Worm (Caenorhabditis elegans) whole organism, L2 larva: Measurements from ENCODE around the gene crls-1.

Experiments used
- C34F6.9 ChIP-seq: fragments of 150-350 bp; optimal IDR thresholded peaks from 2 replicates; lab custom pipeline; 2014; ENCODE audit warnings: missing biosample characterization, missing genetic modification characterization
- F13H6.1 ChIP-seq: sonication (generic microtip); optimal IDR thresholded peaks from 2 replicates; lab custom pipeline; 2016; ENCODE audit warnings: missing genetic modification characterization, missing compliant biosample characterization
- R02D3.7 ChIP-seq: fragments of 150-350 bp; optimal IDR thresholded peaks from 2 replicates; lab custom pipeline; 2014; ENCODE audit warnings: missing biosample characterization, missing genetic modification characterization
- Y55F3AM.14 ChIP-seq: fragments of 200-800 bp; sonication (Bioruptor generic); optimal IDR thresholded peaks from 2 replicates; lab custom pipeline; 2018; ENCODE audit warnings: mild to moderate bottlenecking, missing genetic modification characterization, missing compliant biosample characterization
- aly-2 ChIP-seq: fragments of 150-350 bp; optimal IDR thresholded peaks from 2 replicates; lab custom pipeline; 2014; ENCODE audit warnings: missing biosample characterization, missing genetic modification characterization
- blmp-1 ChIP-seq: sonication (generic microtip); optimal IDR thresholded peaks from 2 replicates; lab custom pipeline; 2017; ENCODE audit warnings: missing genetic modification characterization, mild to moderate bottlenecking, missing compliant biosample characterization, antibody characterized with exemption, moderate library complexity; ENCODE audit not compliant: insufficient read depth
- ceh-16 ChIP-seq: fragments of 150-350 bp; optimal IDR thresholded peaks from 2 replicates; lab custom pipeline; 2014; ENCODE audit warnings: missing biosample characterization, missing genetic modification characterization
- crh-2 ChIP-seq: sonication (generic microtip); optimal IDR thresholded peaks from 2 replicates; lab custom pipeline; 2017; ENCODE audit warnings: missing biosample characterization, missing genetic modification characterization
- dmd-4 ChIP-seq: sonication (generic microtip); optimal IDR thresholded peaks from 2 replicates; lab custom pipeline; 2017; ENCODE audit warnings: missing biosample characterization, missing genetic modification characterization
- egl-27 ChIP-seq: sonication (generic microtip); optimal IDR thresholded peaks from 3 replicates; lab custom pipeline; 2017; ENCODE audit warnings: missing biosample characterization, missing genetic modification reagents, missing genetic modification characterization
- elt-1 ChIP-seq: fragments of 150-350 bp; optimal IDR thresholded peaks from 2 replicates; lab custom pipeline; 2014; ENCODE audit warnings: missing biosample characterization, missing genetic modification characterization
- elt-3 ChIP-seq: sonication (generic microtip); optimal IDR thresholded peaks from 2 replicates; lab custom pipeline; 2017; ENCODE audit warnings: missing biosample characterization, missing genetic modification characterization
- fos-1 ChIP-seq: fragments of 150-350 bp; optimal IDR thresholded peaks from 2 replicates; lab custom pipeline; 2014; ENCODE audit warnings: missing biosample characterization, missing genetic modification characterization
- gmeb-1 ChIP-seq: fragments of 150-350 bp; optimal IDR thresholded peaks from 2 replicates; lab custom pipeline; 2014; ENCODE audit warnings: missing biosample characterization, missing genetic modification characterization
- lin-13 ChIP-seq: fragments of 150-350 bp; optimal IDR thresholded peaks from 2 replicates; lab custom pipeline; 2014; ENCODE audit warnings: missing biosample characterization, missing genetic modification reagents, missing genetic modification characterization
- lsy-2 ChIP-seq, 2 experiments: fragments of 150-350 bp in 1 of 2; sonication (generic microtip) in 1 of 2; optimal IDR thresholded peaks; 2 replicates each; lab custom pipeline; 2014 to 2017; ENCODE audit warnings: missing biosample characterization in 2 of 2, missing genetic modification characterization in 2 of 2
- mab-5 ChIP-seq: fragments of 150-350 bp; optimal IDR thresholded peaks from 2 replicates; lab custom pipeline; 2014; ENCODE audit warnings: missing biosample characterization, missing genetic modification characterization
- mdl-1 ChIP-seq, 2 experiments: fragments of 150-350 bp in 1 of 2; sonication (generic microtip) in 1 of 2; optimal IDR thresholded peaks; 2 replicates each; lab custom pipeline; 2017; ENCODE audit warnings: missing biosample characterization in 2 of 2, missing genetic modification characterization in 2 of 2
- nhr-11 ChIP-seq: fragments of 150-350 bp; optimal IDR thresholded peaks from 2 replicates; lab custom pipeline; 2014; ENCODE audit warnings: missing biosample characterization, missing genetic modification characterization
- nhr-12 ChIP-seq: fragments of 150-350 bp; optimal IDR thresholded peaks from 2 replicates; lab custom pipeline; 2014; ENCODE audit warnings: missing biosample characterization, missing genetic modification characterization
- nhr-129 ChIP-seq: fragments of 150-350 bp; optimal IDR thresholded peaks from 2 replicates; lab custom pipeline; 2014; ENCODE audit warnings: missing biosample characterization, missing genetic modification characterization
- nhr-21 ChIP-seq: fragments of 150-350 bp; optimal IDR thresholded peaks from 2 replicates; lab custom pipeline; 2014; ENCODE audit warnings: missing biosample characterization, missing genetic modification characterization
- nhr-23 ChIP-seq: fragments of 150-350 bp; optimal IDR thresholded peaks from 2 replicates; lab custom pipeline; 2014; ENCODE audit warnings: missing biosample characterization, missing genetic modification reagents, missing genetic modification characterization
- nhr-237 ChIP-seq: fragments of 150-350 bp; optimal IDR thresholded peaks from 2 replicates; lab custom pipeline; 2014; ENCODE audit warnings: missing biosample characterization, missing genetic modification characterization
- nhr-25 ChIP-seq: fragments of 150-350 bp; sonication (generic microtip); optimal IDR thresholded peaks from 3 replicates; lab custom pipeline; 2014; ENCODE audit warnings: missing biosample characterization, missing genetic modification characterization
- peb-1 ChIP-seq: fragments of 150-350 bp; optimal IDR thresholded peaks from 2 replicates; lab custom pipeline; 2014; ENCODE audit warnings: missing biosample characterization, missing genetic modification characterization
- sem-4 ChIP-seq: fragments of 150-350 bp; optimal IDR thresholded peaks from 2 replicates; lab custom pipeline; 2014; ENCODE audit warnings: missing biosample characterization, missing genetic modification reagents, missing genetic modification characterization
- sma-3 ChIP-seq: sonication (generic microtip); optimal IDR thresholded peaks from 2 replicates; lab custom pipeline; 2016; ENCODE audit warnings: missing genetic modification reagents, missing genetic modification characterization, missing compliant biosample characterization
- sma-9 ChIP-seq, 2 experiments: fragments of 150-350 bp in 1 of 2; sonication (generic microtip) in 1 of 2; optimal IDR thresholded peaks; 2 replicates each; lab custom pipeline; 2014 to 2016; ENCODE audit warnings: missing genetic modification characterization in 2 of 2, mild to moderate bottlenecking in 1 of 2, missing biosample characterization in 1 of 2, missing compliant biosample characterization in 1 of 2, missing genetic modification reagents in 1 of 2, moderate library complexity in 1 of 2
- snpc-4 ChIP-seq: fragments of 150-350 bp; optimal IDR thresholded peaks from 2 replicates; lab custom pipeline; 2014; ENCODE audit warnings: missing biosample characterization, missing genetic modification characterization
- unc-39 ChIP-seq: fragments of 150-350 bp; optimal IDR thresholded peaks from 2 replicates; lab custom pipeline; 2014; ENCODE audit warnings: missing biosample characterization, missing genetic modification characterization
- unc-55 ChIP-seq: fragments of 150-350 bp; sonication (generic microtip); optimal IDR thresholded peaks from 3 replicates; lab custom pipeline; 2014; ENCODE audit warnings: missing biosample characterization, missing genetic modification reagents, missing genetic modification characterization
- zag-1 ChIP-seq: fragments of 150-350 bp; optimal IDR thresholded peaks from 2 replicates; lab custom pipeline; 2014; ENCODE audit warnings: missing biosample characterization, missing genetic modification characterization
- ztf-1 ChIP-seq: fragments of 200-800 bp; sonication (Bioruptor generic); conservative IDR thresholded peaks from 2 replicates; pipeline ENCODE4 v1.3.6; 2022; ENCODE audit warnings: missing genetic modification characterization, missing compliant biosample characterization
- ztf-4 ChIP-seq: fragments of 150-350 bp; optimal IDR thresholded peaks from 2 replicates; lab custom pipeline; 2014; ENCODE audit warnings: missing biosample characterization, missing genetic modification characterization

The crls-1 gene

DNA sequence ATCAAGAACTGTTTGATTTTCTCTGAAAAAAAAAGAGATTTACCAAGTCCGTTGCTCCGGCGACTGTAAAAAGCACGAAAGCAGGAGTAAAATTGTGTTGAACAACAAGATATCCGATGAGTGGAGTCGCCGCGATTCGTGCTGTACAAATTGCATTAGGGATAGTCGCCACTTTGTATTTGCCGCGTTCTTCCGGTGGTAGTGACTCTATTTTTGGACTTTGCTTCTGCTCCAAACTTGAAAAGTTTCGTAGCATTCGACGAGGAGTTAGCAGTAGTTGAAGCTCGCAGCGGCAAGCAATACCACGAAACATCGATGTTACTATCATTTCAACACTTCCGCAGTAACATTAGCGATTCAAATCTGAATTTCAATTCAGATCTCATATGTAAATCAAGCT is at the start of gene crls-1:
Gene crls-1 (minus strand): TSS at position 363 of the 400 bp plus-strand sequence.
- TF ChIP-seq lsy-2 (tag; optimal IDR thresholded peaks at IDR 0.05; lab: Kevin White, UChicago) = peak in 1 of 2 experiments; percentile 14
- no peak for TF ChIP-seq nhr-12 (tag; lab: Kevin White, UChicago)

ce11 chrIII:955981-956380 is 46.3 kb upstream of the crls-1 start, which contains the start of gene fbxa-54:
fbxa-54 (plus strand) TSS chrIII:956334.
- peak; percentile 84 for TF ChIP-seq fos-1
- TF ChIP-seq R02D3.7 (tag; lab: Kevin White, UChicago) = no peak
- TF ChIP-seq gmeb-1 (tag; lab: Kevin White, UChicago) = peak; percentile 9

DNA sequence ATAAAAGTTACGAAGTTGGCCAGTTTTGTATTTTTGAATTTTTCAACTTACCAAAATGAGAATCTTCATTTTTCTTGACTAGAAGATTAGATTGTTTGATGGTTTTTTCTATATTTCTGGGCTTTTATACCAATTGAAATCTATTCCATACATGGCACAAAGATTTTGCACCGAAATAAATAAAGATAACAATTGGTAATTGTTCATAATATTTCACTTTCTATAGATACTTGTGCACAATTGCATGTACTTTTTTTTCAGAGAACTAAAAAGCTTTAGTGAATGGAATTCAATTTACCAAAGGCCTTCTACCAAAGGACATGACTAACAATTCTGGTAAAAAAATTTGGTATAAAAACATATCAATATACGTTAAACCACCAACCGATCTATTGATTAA is 44.9 kb upstream of the crls-1 start, which contains the start of the genes T12B5.15 and T12B5.14:
Gene T12B5.15 (minus strand): TSS at position 101 of the 400 bp plus-strand sequence.
Gene T12B5.14 (plus strand): TSS at position 321 of the 400 bp plus-strand sequence.
- TF ChIP-seq Y55F3AM.14 (no peak), nhr-21 (no peak)

- peak; percentile 31 for TF ChIP-seq gmeb-1 (tag; lab: Kevin White, UChicago)
- no peak for TF ChIP-seq nhr-129 (tag; lab: Kevin White, UChicago)
- no peak for TF ChIP-seq snpc-4 (tag; lab: Kevin White, UChicago)
- TF ChIP-seq C34F6.9 (tag; lab: Kevin White, UChicago) = peak; percentile 21
These were observed 42.5 kb upstream of the crls-1 start, which contains the start of gene fbxa-10 for ce11 chrIII:952184-952583. fbxa-10 (plus strand) TSS chrIII:952390.

DNA sequence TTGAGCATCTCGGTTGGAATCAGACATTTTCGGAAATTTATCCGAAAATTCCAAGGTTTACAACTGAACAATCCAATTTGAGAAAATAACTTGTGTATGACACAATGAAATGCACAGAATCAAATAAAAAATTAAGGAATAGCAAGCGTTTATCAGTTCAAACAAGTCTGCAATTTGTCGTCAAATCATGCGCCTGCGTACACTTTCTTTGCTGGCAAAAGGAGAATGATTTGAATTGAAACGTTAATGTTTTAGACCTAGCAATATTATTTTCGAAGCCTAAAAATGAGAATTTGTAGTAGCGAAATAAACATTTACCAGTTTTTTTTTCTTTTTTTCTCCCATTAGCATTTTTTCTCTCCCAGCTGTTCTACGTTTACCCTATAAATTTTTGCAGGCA is 40.8 kb upstream of the crls-1 start, which contains the start of the genes fbxa-67 and fbxa-11:
Gene fbxa-67 (minus strand): TSS at position 199 of the 400 bp plus-strand sequence.
Gene fbxa-11 (plus strand): TSS at position 398 of the 400 bp plus-strand sequence.
- TF ChIP-seq lin-13 (GFP tag; lab: Kevin White, UChicago) (peak; percentile 2), gmeb-1 (tag; lab: Kevin White, UChicago) (no peak), lsy-2 (tag; optimal IDR thresholded peaks at IDR 0.05; lab: Kevin White, UChicago) (peak in 1 of 2 experiments; percentile 54), unc-55 (GFP tag; lab: Kevin White, UChicago) (peak; percentile 59), C34F6.9 (tag; lab: Kevin White, UChicago) (peak; percentile 39), F13H6.1 (tag; lab: Kevin White, UChicago) (no peak), unc-39 (tag; lab: Kevin White, UChicago) (no peak)

DNA sequence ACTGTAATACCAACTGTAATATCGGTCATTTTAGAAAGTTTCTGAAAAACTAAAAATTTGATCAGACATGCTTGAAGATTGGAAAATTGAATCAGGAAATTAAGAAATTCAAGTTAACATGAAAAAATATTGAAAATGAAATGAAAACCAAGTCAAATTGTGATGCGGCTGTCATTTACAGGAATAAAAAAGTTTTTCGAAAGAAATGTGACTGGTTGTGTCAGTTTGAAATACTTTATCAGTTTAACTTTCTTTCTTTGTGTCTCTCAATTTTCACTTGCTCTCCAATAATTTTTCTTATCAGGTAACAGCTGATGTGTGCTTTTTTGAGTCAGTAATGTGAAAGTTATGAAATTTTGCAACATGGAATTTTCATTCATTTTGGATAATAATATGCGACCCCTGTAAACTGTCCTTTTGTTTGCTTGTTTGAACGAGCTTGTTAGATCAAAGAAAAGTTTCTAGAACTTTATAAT is 36.6 kb upstream of the crls-1 start, which contains the start of gene fbxa-60:
Gene fbxa-60 (minus strand): TSS at position 51 of the 476 bp plus-strand sequence.
- no peak for TF ChIP-seq nhr-21
- TF ChIP-seq nhr-237 = no peak
- peak; percentile 28 for TF ChIP-seq gmeb-1 (tag; lab: Kevin White, UChicago)
- no peak for TF ChIP-seq nhr-11 (tag; lab: Kevin White, UChicago)
- peak; percentile 9 for TF ChIP-seq sma-9 (GFP tag; optimal IDR thresholded peaks at IDR 0.05; lab: Kevin White, UChicago)
- no peak for TF ChIP-seq sma-9 (tag; optimal IDR thresholded peaks at IDR 0.05; lab: Kevin White, UChicago)
- no peak for TF ChIP-seq mdl-1 (tag; optimal IDR thresholded peaks at IDR 0.05; lab: Kevin White, UChicago)
- peak; percentile 19 for TF ChIP-seq nhr-129 (tag; lab: Kevin White, UChicago)
- no peak for TF ChIP-seq crh-2 (tag; lab: Kevin White, UChicago)
- no peak for TF ChIP-seq peb-1 (tag; lab: Kevin White, UChicago)
- peak; percentile 83 for TF ChIP-seq fos-1
- TF ChIP-seq unc-39 (tag; lab: Kevin White, UChicago) = no peak
- no peak for TF ChIP-seq nhr-25 (tag; lab: Kevin White, UChicago)
- TF ChIP-seq lsy-2 (tag; optimal IDR thresholded peaks at IDR 0.05; lab: Kevin White, UChicago) = no peak

- TF ChIP-seq fos-1 = peak; percentile 56
- TF ChIP-seq R02D3.7 (tag; lab: Kevin White, UChicago) = no peak
- no peak for TF ChIP-seq elt-3 (tag; lab: Kevin White, UChicago)
- no peak for TF ChIP-seq sma-9 (GFP tag; optimal IDR thresholded peaks at IDR 0.05; lab: Kevin White, UChicago)
- no peak for TF ChIP-seq sma-9 (tag; optimal IDR thresholded peaks at IDR 0.05; lab: Kevin White, UChicago)
- TF ChIP-seq, all 48 proteins: peak for 1
These were observed 33.8 kb upstream of the crls-1 start, which contains the start of gene fbxa-59 for ce11 chrIII:943426-943927. fbxa-59 (minus strand) TSS chrIII:943476.

DNA sequence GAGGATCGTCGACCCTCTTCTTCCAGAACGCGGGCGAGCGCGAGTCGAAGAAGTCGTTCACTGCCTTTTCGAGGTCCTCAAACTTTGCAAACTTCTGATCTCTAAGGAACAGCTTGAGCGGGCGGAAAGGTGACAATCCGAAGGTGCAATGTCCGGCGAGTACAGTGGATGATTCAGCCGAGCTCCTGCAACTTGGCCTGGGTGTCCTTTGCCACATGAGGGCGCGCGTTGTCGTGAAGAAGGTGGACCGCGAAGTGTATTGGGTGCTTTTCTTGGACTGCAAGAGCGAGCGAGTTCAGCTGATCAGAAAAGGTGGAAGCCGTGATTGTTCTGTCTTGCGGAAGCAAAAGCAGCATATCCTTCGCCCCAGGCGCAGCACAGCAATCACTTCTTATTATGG is 32.3 kb upstream of the crls-1 start:
- TF ChIP-seq ztf-4 (no peak), nhr-21 (no peak), ceh-16 (tag; lab: Kevin White, UChicago) (no peak), elt-3 (tag; lab: Kevin White, UChicago) (no peak), nhr-23 (tag; lab: Kevin White, UChicago) (no peak), egl-27 (tag; lab: Kevin White, UChicago) (no peak), sma-3 (GFP tag; lab: Kevin White, UChicago) (no peak), nhr-11 (tag; lab: Kevin White, UChicago) (no peak), zag-1 (tag; lab: Kevin White, UChicago) (no peak), sem-4 (tag; lab: Kevin White, UChicago) (no peak), ztf-1 (GFP tag; lab: Robert Waterston, UW) (no peak), blmp-1 (tag; lab: Kevin White, UChicago) (no peak), dmd-4 (tag; lab: Kevin White, UChicago) (no peak), elt-1 (no peak), aly-2 (no peak), C34F6.9 (tag; lab: Kevin White, UChicago) (no peak), lin-13 (GFP tag; lab: Kevin White, UChicago) (no peak), mab-5 (tag; lab: Kevin White, UChicago) (no peak)
